Worm (Caenorhabditis elegans) whole organism, L4 larva: ENCODE measurements around the gene F35G12.7.

Source experiments
- F37D6.2 ChIP-seq: sonication (generic microtip); optimal IDR thresholded peaks from 2 replicates; lab custom pipeline; 2016; ENCODE audit warnings: mild to moderate bottlenecking, missing genetic modification characterization, missing compliant biosample characterization
- F44E2.7 ChIP-seq: fragments of 200-800 bp; sonication (Bioruptor generic); IDR thresholded peaks from 2 replicates; pipeline ENCODE4 v2.1.2; 2022; ENCODE audit warnings: missing genetic modification characterization, missing compliant biosample characterization
- R02D3.7 ChIP-seq: fragments of 150-350 bp; sonication (generic microtip); optimal IDR thresholded peaks from 3 replicates; lab custom pipeline; 2014; ENCODE audit warnings: missing biosample characterization, missing genetic modification characterization
- Y105C5A.15 ChIP-seq: fragments of 200-800 bp; sonication (Bioruptor generic); IDR thresholded peaks from 2 replicates; pipeline ENCODE4 v1.3.6; 2022; ENCODE audit warnings: missing genetic modification characterization, missing compliant biosample characterization
- Y5F2A.4 ChIP-seq: fragments of 200-800 bp; sonication (Bioruptor generic); optimal IDR thresholded peaks from 2 replicates; lab custom pipeline; 2018; ENCODE audit warnings: mild to moderate bottlenecking, missing genetic modification characterization, missing compliant biosample characterization
- ZK337.2 ChIP-seq: fragments of 200-800 bp; sonication (Bioruptor generic); IDR thresholded peaks from 2 replicates; pipeline ENCODE4 v1.3.6; 2022; ENCODE audit warnings: missing genetic modification reagents, missing genetic modification characterization, missing compliant biosample characterization
- aly-2 ChIP-seq: sonication (generic microtip); optimal IDR thresholded peaks from 2 replicates; lab custom pipeline; 2018; ENCODE audit warnings: missing biosample characterization, missing genetic modification characterization
- arid-1 ChIP-seq: fragments of 200-800 bp; sonication (Bioruptor generic); conservative IDR thresholded peaks from 2 replicates; pipeline ENCODE4 v1.3.6; 2022; ENCODE audit warnings: missing genetic modification reagents, missing genetic modification characterization, missing compliant biosample characterization
- ceh-20 ChIP-seq: fragments of 200-800 bp; sonication (Bioruptor generic); IDR thresholded peaks from 2 replicates; pipeline ENCODE4 v1.3.6; 2022; ENCODE audit warnings: missing genetic modification reagents, missing genetic modification characterization, missing compliant biosample characterization
- ceh-44 ChIP-seq: fragments of 200-800 bp; sonication (Bioruptor generic); IDR thresholded peaks from 2 replicates; pipeline ENCODE4 v1.3.6; 2022; ENCODE audit warnings: missing genetic modification reagents, missing genetic modification characterization, missing compliant biosample characterization
- ceh-62 ChIP-seq: sonication (generic microtip); optimal IDR thresholded peaks from 2 replicates; lab custom pipeline; 2017; ENCODE audit warnings: missing biosample characterization, missing genetic modification characterization
- ceh-82 ChIP-seq: sonication (generic microtip); optimal IDR thresholded peaks from 2 replicates; lab custom pipeline; 2017; ENCODE audit warnings: missing biosample characterization, missing genetic modification characterization
- cey-2 ChIP-seq: sonication (generic microtip); optimal IDR thresholded peaks from 3 replicates; lab custom pipeline; 2017; ENCODE audit warnings: missing genetic modification characterization, mild to moderate bottlenecking, missing compliant biosample characterization, antibody characterized with exemption, borderline replicate concordance; ENCODE audit not compliant: insufficient read depth
- daf-19 ChIP-seq: fragments of 200-800 bp; sonication (Bioruptor generic); conservative IDR thresholded peaks from 2 replicates; pipeline ENCODE4 v1.3.6; 2022; ENCODE audit warnings: missing genetic modification characterization, missing compliant biosample characterization
- daf-8 ChIP-seq: fragments of 200-800 bp; sonication (Bioruptor generic); IDR thresholded peaks from 2 replicates; pipeline ENCODE4 v1.3.6; 2022; ENCODE audit warnings: missing genetic modification characterization, missing compliant biosample characterization
- dmd-6 ChIP-seq: fragments of 200-800 bp; sonication (Bioruptor generic); IDR thresholded peaks from 2 replicates; pipeline ENCODE4 v1.3.6; 2022; ENCODE audit warnings: missing genetic modification reagents, missing genetic modification characterization, missing compliant biosample characterization
- dmd-8 ChIP-seq: fragments of 200-800 bp; sonication (Bioruptor generic); IDR thresholded peaks from 2 replicates; pipeline ENCODE4 v1.3.6; 2022; ENCODE audit warnings: missing genetic modification characterization, missing compliant biosample characterization
- dpl-1 ChIP-seq: fragments of 150-350 bp; optimal IDR thresholded peaks from 2 replicates; lab custom pipeline; 2014; ENCODE audit warnings: missing biosample characterization, missing genetic modification reagents, missing genetic modification characterization
- duxl-1 ChIP-seq: sonication (generic microtip); optimal IDR thresholded peaks from 2 replicates; lab custom pipeline; 2016; ENCODE audit warnings: mild to moderate bottlenecking, missing genetic modification characterization, moderate library complexity, missing compliant biosample characterization; ENCODE audit not compliant: poor library complexity
- egl-27 ChIP-seq: sonication (generic microtip); optimal IDR thresholded peaks from 3 replicates; lab custom pipeline; 2017; ENCODE audit warnings: missing biosample characterization, missing genetic modification reagents, missing genetic modification characterization
- fkh-10 ChIP-seq: fragments of 150-350 bp; optimal IDR thresholded peaks from 2 replicates; lab custom pipeline; 2014; ENCODE audit warnings: missing biosample characterization, missing genetic modification reagents, missing genetic modification characterization
- fos-1 ChIP-seq: fragments of 150-350 bp; optimal IDR thresholded peaks from 2 replicates; lab custom pipeline; 2014; ENCODE audit warnings: missing biosample characterization, missing genetic modification characterization
- gei-8 ChIP-seq: fragments of 200-800 bp; sonication (Bioruptor generic); optimal IDR thresholded peaks from 2 replicates; lab custom pipeline; 2018; ENCODE audit warnings: mild to moderate bottlenecking, missing genetic modification characterization, missing compliant biosample characterization
- hif-1 ChIP-seq, 2 experiments: sonication (generic microtip); optimal IDR thresholded peaks; 2 replicates each; lab custom pipeline; 2016 to 2017; ENCODE audit warnings: missing compliant biosample characterization in 2 of 2, missing genetic modification characterization in 2 of 2, missing genetic modification reagents in 2 of 2, missing genotype in 2 of 2, mild to moderate bottlenecking in 1 of 2
- hlh-30 ChIP-seq: sonication (generic microtip); optimal IDR thresholded peaks from 2 replicates; lab custom pipeline; 2017; ENCODE audit warnings: antibody characterized with exemption, mild to moderate bottlenecking, missing genetic modification characterization, missing compliant biosample characterization; ENCODE audit not compliant: insufficient read depth
- hmg-1.1 ChIP-seq: fragments of 200-800 bp; sonication (Bioruptor generic); IDR thresholded peaks from 2 replicates; pipeline ENCODE4 v1.3.6; 2022; ENCODE audit warnings: missing genetic modification reagents, missing genetic modification characterization, missing compliant biosample characterization
- lin-1 ChIP-seq: fragments of 200-800 bp; sonication (Bioruptor generic); IDR thresholded peaks from 2 replicates; pipeline ENCODE4 v1.3.6; 2022; ENCODE audit warnings: missing genetic modification reagents, missing genetic modification characterization, missing compliant biosample characterization
- lin-29 ChIP-seq: fragments of 200-800 bp; sonication (Bioruptor generic); IDR thresholded peaks from 2 replicates; pipeline ENCODE4 v1.3.6; 2022; ENCODE audit warnings: missing genetic modification reagents, missing genetic modification characterization, missing compliant biosample characterization
- lsy-2 ChIP-seq, 2 experiments: fragments of 150-350 bp in 1 of 2; sonication (generic microtip) in 1 of 2; optimal IDR thresholded peaks; 2 replicates each; lab custom pipeline; 2014 to 2017; ENCODE audit warnings: missing biosample characterization in 2 of 2, missing genetic modification characterization in 2 of 2
- mep-1 ChIP-seq: fragments of 150-350 bp; sonication (generic microtip); optimal IDR thresholded peaks from 3 replicates; lab custom pipeline; 2014; ENCODE audit warnings: missing biosample characterization, missing genetic modification characterization
- mxl-2 ChIP-seq: fragments of 200-800 bp; sonication (Bioruptor generic); conservative IDR thresholded peaks from 2 replicates; pipeline ENCODE4 v1.3.6; 2022; ENCODE audit warnings: missing genetic modification reagents, missing genetic modification characterization, missing compliant biosample characterization
- nhr-111 ChIP-seq: fragments of 200-800 bp; sonication (Bioruptor generic); optimal IDR thresholded peaks from 2 replicates; lab custom pipeline; 2018; ENCODE audit warnings: mild to moderate bottlenecking, missing genetic modification characterization, missing compliant biosample characterization
- nhr-237 ChIP-seq: sonication (generic microtip); optimal IDR thresholded peaks from 2 replicates; lab custom pipeline; 2017; ENCODE audit warnings: missing biosample characterization, missing genetic modification characterization
- nhr-41 ChIP-seq: fragments of 200-800 bp; sonication (Bioruptor generic); IDR thresholded peaks from 2 replicates; pipeline ENCODE4 v1.3.6; 2022; ENCODE audit warnings: missing genetic modification reagents, missing genetic modification characterization, missing compliant biosample characterization
- nhr-48 ChIP-seq: sonication (generic microtip); optimal IDR thresholded peaks from 2 replicates; lab custom pipeline; 2016; ENCODE audit warnings: mild to moderate bottlenecking, missing genetic modification characterization, missing compliant biosample characterization
- nhr-6 ChIP-seq: fragments of 150-350 bp; optimal IDR thresholded peaks from 2 replicates; lab custom pipeline; 2014; ENCODE audit warnings: missing biosample characterization, missing genetic modification characterization
- nhr-76 ChIP-seq: fragments of 150-350 bp; optimal IDR thresholded peaks from 2 replicates; lab custom pipeline; 2014; ENCODE audit warnings: missing biosample characterization, missing genetic modification characterization
- pha-4 ChIP-seq, 2 experiments: fragments of 150-350 bp in 1 of 2; fragments of 200-800 bp in 1 of 2; sonication (Bioruptor generic) in 1 of 2; IDR thresholded peaks in 1 of 2; optimal IDR thresholded peaks in 1 of 2; 2 replicates each; pipeline versions ENCODE4 v1.3.6 to Lab custom; 2014 to 2022; ENCODE audit warnings: missing genetic modification characterization in 2 of 2, missing genetic modification reagents in 2 of 2, missing biosample characterization in 1 of 2, missing compliant biosample characterization in 1 of 2
- skn-1 ChIP-seq: fragments of 150-350 bp; optimal IDR thresholded peaks from 2 replicates; lab custom pipeline; 2014; ENCODE audit warnings: missing biosample characterization, missing genetic modification characterization
- tag-97 ChIP-seq: fragments of 200-800 bp; sonication (Bioruptor generic); IDR thresholded peaks from 2 replicates; pipeline ENCODE4 v1.3.6; 2022; ENCODE audit warnings: missing genetic modification characterization, missing compliant biosample characterization
- tra-1 ChIP-seq: fragments of 200-800 bp; sonication (Bioruptor generic); IDR thresholded peaks from 2 replicates; pipeline ENCODE4 v1.3.6; 2022; ENCODE audit warnings: missing genetic modification reagents, missing genetic modification characterization, missing compliant biosample characterization
- unc-130 ChIP-seq: sonication (generic microtip); optimal IDR thresholded peaks from 2 replicates; lab custom pipeline; 2016; ENCODE audit warnings: missing genetic modification reagents, missing genetic modification characterization, missing compliant biosample characterization
- vab-7 ChIP-seq: fragments of 200-800 bp; sonication (Bioruptor generic); IDR thresholded peaks from 2 replicates; pipeline ENCODE4 v1.3.6; 2022; ENCODE audit warnings: missing genetic modification reagents, missing genetic modification characterization, missing compliant biosample characterization
- zip-11 ChIP-seq: fragments of 200-800 bp; sonication (Bioruptor generic); IDR thresholded peaks from 2 replicates; pipeline ENCODE4 v1.3.6; 2022; ENCODE audit warnings: missing genetic modification characterization, missing compliant biosample characterization
- zip-2 ChIP-seq: fragments of 150-350 bp; optimal IDR thresholded peaks from 2 replicates; lab custom pipeline; 2014; ENCODE audit warnings: missing biosample characterization, missing genetic modification characterization

Gene F35G12.7

DNA sequence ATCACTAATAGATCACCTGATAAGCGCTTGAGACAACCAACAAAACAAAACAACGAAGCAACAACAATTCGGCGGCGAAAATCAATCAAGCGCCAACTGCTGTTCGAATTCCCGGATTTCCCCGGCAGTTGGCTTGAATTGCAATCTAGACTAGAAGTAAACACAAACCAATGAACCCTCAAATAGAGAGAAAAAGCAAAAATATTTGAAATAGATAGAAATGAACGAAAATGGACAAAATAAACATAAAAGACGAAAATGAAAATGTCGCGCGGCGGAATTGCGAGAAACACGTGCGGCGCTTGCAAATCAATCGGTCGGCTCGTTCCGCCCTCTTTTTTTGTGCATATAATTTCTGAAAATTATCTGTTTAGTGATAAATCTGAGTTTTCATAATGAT is 18.7 kb downstream of the F35G12.7 start, which contains the start of gene idhg-1 (continued):
- TF ChIP-seq zip-2 (no peak), tag-97 (no peak), ZK337.2 (GFP tag; lab: Robert Waterston, UW) (no peak)

DNA sequence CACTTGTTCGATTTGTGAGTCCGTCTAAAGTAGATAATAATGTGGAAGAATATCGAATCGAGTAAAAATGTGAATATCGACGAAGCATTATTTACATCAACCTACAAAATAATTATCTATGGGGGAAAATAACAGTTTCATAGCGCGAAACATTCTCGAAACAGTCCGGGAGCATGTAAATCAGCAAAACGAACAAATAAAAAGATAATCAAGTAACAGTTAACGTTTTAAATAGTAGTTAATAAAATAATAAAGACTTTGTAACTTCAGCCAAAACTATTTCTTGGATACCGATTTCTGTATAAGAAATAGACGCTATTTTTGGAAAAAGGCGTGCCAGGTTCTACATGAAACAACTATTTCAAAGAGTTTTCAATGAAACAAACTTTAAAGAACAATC is 19.1 kb downstream of the F35G12.7 start, which contains the start of gene mlcd-1:
Gene mlcd-1 (minus strand): TSS at position 101 of the 400 bp plus-strand sequence.
- TF ChIP-seq lin-29 (GFP tag; lab: Robert Waterston, UW) (no peak), hif-1 (tag; optimal IDR thresholded peaks at IDR 0.05; lab: Kevin White, UChicago) (no peak), ceh-82 (tag; lab: Kevin White, UChicago) (no peak), ZK337.2 (GFP tag; lab: Robert Waterston, UW) (no peak), nhr-6 (tag; lab: Kevin White, UChicago) (no peak), hlh-30 (tag; lab: Kevin White, UChicago) (no peak), nhr-237 (tag; lab: Kevin White, UChicago) (no peak)

DNA sequence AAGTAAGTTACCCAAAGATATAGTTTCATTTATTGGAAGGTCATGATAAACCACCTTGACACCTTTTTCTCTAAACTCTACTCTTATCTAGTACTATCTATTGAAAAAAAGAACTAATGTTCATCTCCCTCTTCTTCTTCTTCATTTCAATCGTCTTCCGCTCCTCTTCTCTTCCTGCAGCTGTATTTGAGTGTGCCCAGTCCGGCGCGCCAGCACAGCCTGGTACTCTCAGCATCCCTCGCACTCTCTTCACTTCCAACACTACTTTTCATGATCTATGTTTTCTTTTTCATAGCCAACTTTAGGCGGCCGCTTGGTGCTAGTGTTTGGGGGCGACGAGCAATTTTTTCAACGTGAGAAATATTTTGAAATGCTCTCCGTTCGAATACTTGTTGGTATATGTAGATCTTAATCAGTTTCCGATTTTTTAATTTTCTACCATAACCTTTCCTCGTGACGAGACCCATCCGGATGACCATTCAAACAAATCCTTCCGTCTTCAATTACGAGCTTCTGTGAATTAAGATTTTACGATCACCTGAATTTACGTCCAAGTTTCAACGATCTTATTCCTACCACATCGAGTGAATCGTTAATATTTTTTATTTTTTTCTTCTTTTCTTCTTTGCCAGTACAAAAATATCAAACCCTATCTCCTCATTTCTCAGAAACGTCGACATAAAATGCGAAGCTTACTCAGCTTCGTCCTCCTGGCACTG is 24.9 kb downstream of the F35G12.7 start, which contains the start of gene pan-1:
Gene pan-1 (plus strand): TSS at position 669 of the 719 bp plus-strand sequence.
- TF ChIP-seq dpl-1 (GFP tag; lab: Kevin White, UChicago) (no peak), cey-2 (tag; lab: Kevin White, UChicago) (no peak), mep-1 (peak; percentile 54), tra-1 (GFP tag; lab: Robert Waterston, UW) (no peak), fkh-10 (no peak), ceh-20 (GFP tag; lab: Robert Waterston, UW) (no peak), fos-1 (tag; lab: Kevin White, UChicago) (no peak), daf-19 (no peak), hmg-1.1 (GFP tag; lab: Robert Waterston, UW) (peak; percentile 81), nhr-76 (tag; lab: Kevin White, UChicago) (no peak), dmd-8 (no peak), nhr-41 (no peak), F44E2.7 (GFP tag; lab: Robert Waterston, UW) (no peak), vab-7 (GFP tag; lab: Robert Waterston, UW) (no peak), Y5F2A.4 (GFP tag; lab: Kevin White, UChicago) (no peak), zip-11 (GFP tag; lab: Robert Waterston, UW) (no peak), duxl-1 (tag; lab: Kevin White, UChicago) (no peak), nhr-237 (tag; lab: Kevin White, UChicago) (no peak), ceh-44 (GFP tag; lab: Robert Waterston, UW) (no peak), arid-1 (GFP tag; lab: Robert Waterston, UW) (peak; percentile 46; the same call in 1 of the 2 replicates), pha-4 (GFP tag; IDR thresholded peaks at IDR 0.05; lab: Robert Waterston, UW) (no peak), pha-4 (tag; optimal IDR thresholded peaks at IDR 0.05; lab: Kevin White, UChicago) (peak; percentile 50), daf-8 (GFP tag; lab: Robert Waterston, UW) (no peak), mxl-2 (GFP tag; lab: Robert Waterston, UW) (0 out of 2 replicates have a peak, but pooled peaks have one; percentile 35), lin-29 (GFP tag; lab: Robert Waterston, UW) (no peak), aly-2 (tag; lab: Kevin White, UChicago) (no peak), skn-1 (no peak), egl-27 (tag; lab: Kevin White, UChicago) (no peak), gei-8 (no peak), lsy-2 (tag; optimal IDR thresholded peaks at IDR 0.05; lab: Kevin White, UChicago) (peak; percentile 20 to 52), unc-130 (GFP tag; lab: Kevin White, UChicago) (no peak), nhr-48 (tag; lab: Kevin White, UChicago) (peak; percentile 34), ceh-62 (tag; lab: Kevin White, UChicago) (no peak), nhr-111 (GFP tag; lab: Kevin White, UChicago) (no peak), R02D3.7 (tag; lab: Kevin White, UChicago) (no peak), Y105C5A.15 (GFP tag; lab: Robert Waterston, UW) (no peak), F37D6.2 (no peak), dmd-6 (GFP tag; lab: Robert Waterston, UW) (peak; percentile 28; the same call in 1 of the 2 replicates), lin-1 (GFP tag; lab: Robert Waterston, UW) (0 out of 2 replicates have a peak, but pooled peaks have one; percentile 10)
